Worm (Caenorhabditis elegans) whole organism, midembryonic: ENCODE data around the gene C15H9.3.

Source experiments
- flt-1 ChIP-seq: fragments of 200-800 bp; sonication (Bioruptor generic); IDR thresholded peaks from 2 replicates; pipeline ENCODE4 v1.3.6; 2022; ENCODE audit warnings: missing genetic modification characterization, missing compliant biosample characterization
- ref-1 ChIP-seq: fragments of 200-800 bp; sonication (Bioruptor generic); conservative IDR thresholded peaks from 2 replicates; pipeline ENCODE4 v1.3.6; 2022; ENCODE audit warnings: missing genetic modification reagents, missing genetic modification characterization, missing compliant biosample characterization
- ztf-29 ChIP-seq: fragments of 200-800 bp; sonication (Bioruptor generic); IDR thresholded peaks from 2 replicates; pipeline ENCODE4 v1.3.6; 2022; ENCODE audit warnings: missing genetic modification reagents, missing genetic modification characterization, missing compliant biosample characterization

ce11 chrX:6115502-6115901 is at the start of gene C15H9.3:
- no peak for TF ChIP-seq ref-1 (GFP tag; lab: Robert Waterston, UW)
- TF ChIP-seq ztf-29 = no peak
- TF ChIP-seq flt-1 (GFP tag; lab: Robert Waterston, UW) = no peak
